Worm (Caenorhabditis elegans) whole organism, L1 larva: Measurements from ENCODE around the gene F01F1.14.

ENCODE experiments used
- C16A3.4 ChIP-seq: fragments of 150-350 bp; optimal IDR thresholded peaks from 2 replicates; lab custom pipeline; 2014; ENCODE audit warnings: missing biosample characterization, missing genetic modification characterization
- aha-1 ChIP-seq: fragments of 150-350 bp; optimal IDR thresholded peaks from 2 replicates; lab custom pipeline; 2014; ENCODE audit warnings: missing biosample characterization, missing genetic modification characterization
- lin-13 ChIP-seq: fragments of 150-350 bp; optimal IDR thresholded peaks from 2 replicates; lab custom pipeline; 2014; ENCODE audit warnings: missing biosample characterization, missing genetic modification reagents, missing genetic modification characterization
- lin-15B ChIP-seq: fragments of 150-350 bp; sonication (generic microtip); optimal IDR thresholded peaks from 3 replicates; lab custom pipeline; 2014; ENCODE audit warnings: missing biosample characterization, missing genetic modification characterization
- nhr-28 ChIP-seq: fragments of 150-350 bp; optimal IDR thresholded peaks from 2 replicates; lab custom pipeline; 2014; ENCODE audit warnings: missing biosample characterization, missing genetic modification characterization
- nhr-77 ChIP-seq: fragments of 150-350 bp; optimal IDR thresholded peaks from 2 replicates; lab custom pipeline; 2014; ENCODE audit warnings: missing biosample characterization, missing genetic modification characterization
- rnt-1 ChIP-seq: sonication (generic microtip); optimal IDR thresholded peaks from 2 replicates; lab custom pipeline; 2016; ENCODE audit warnings: mild to moderate bottlenecking, missing genetic modification characterization, moderate library complexity, missing compliant biosample characterization
- unc-130 ChIP-seq: fragments of 150-350 bp; optimal IDR thresholded peaks from 2 replicates; lab custom pipeline; 2017; ENCODE audit warnings: missing biosample characterization, missing genetic modification characterization, inconsistent platforms
- ztf-11 ChIP-seq, 2 experiments: sonication (generic microtip); optimal IDR thresholded peaks; 2 replicates each; lab custom pipeline; 2016 to 2017; ENCODE audit warnings: missing genetic modification characterization in 2 of 2, missing biosample characterization in 1 of 2, missing compliant biosample characterization in 1 of 2
- ztf-4 ChIP-seq: fragments of 150-350 bp; optimal IDR thresholded peaks from 2 replicates; lab custom pipeline; 2014; ENCODE audit warnings: missing biosample characterization, missing genetic modification characterization

ce11 chrIII:5876140-5876675, 6.5 kb downstream of the F01F1.14 start, which contains the start of gene aldo-2:
- TF ChIP-seq nhr-28 (tag; lab: Kevin White, UChicago) = no peak
- TF ChIP-seq ztf-4 = no peak
- no peak for TF ChIP-seq lin-13 (GFP tag; lab: Kevin White, UChicago)
- no peak for TF ChIP-seq ztf-11 (tag; optimal IDR thresholded peaks at IDR 0.05; lab: Kevin White, UChicago)
- TF ChIP-seq unc-130 (tag; lab: Kevin White, UChicago) = no peak
- no peak for TF ChIP-seq C16A3.4 (tag; lab: Kevin White, UChicago)
- TF ChIP-seq aha-1 (tag; lab: Kevin White, UChicago) = no peak
- TF ChIP-seq lin-15B = no peak
- no peak for TF ChIP-seq rnt-1 (tag; lab: Kevin White, UChicago)
- no peak for TF ChIP-seq nhr-77 (tag; lab: Kevin White, UChicago)
